Fruit fly (Drosophila melanogaster) whole organism, embryonic: ENCODE data around the gene CG34008.

Experiments used
- B-H2 ChIP-seq: fragments of 200-800 bp; sonication (Bioruptor generic); optimal IDR thresholded peaks from 2 replicates; lab custom pipeline; 2018; ENCODE audit warnings: missing biosample characterization, mild to moderate bottlenecking, missing genetic modification characterization
- BtbVII ChIP-seq: fragments of 200-800 bp; sonication (Bioruptor generic); optimal IDR thresholded peaks from 3 replicates; lab custom pipeline; 2017; ENCODE audit warnings: missing biosample characterization, mild to moderate bottlenecking, missing genetic modification characterization
- CG11085 ChIP-seq: fragments of 200-800 bp; sonication (Bioruptor generic); IDR thresholded peaks from 2 replicates; pipeline ENCODE4 v1.3.6; 2022; ENCODE audit warnings: missing biosample characterization, missing genetic modification characterization
- CG11560 ChIP-seq: fragments of 200-800 bp; sonication (Bioruptor generic); IDR thresholded peaks from 3 replicates; pipeline ENCODE4 v1.3.6; 2022; ENCODE audit warnings: missing biosample characterization, missing genetic modification characterization
- CG12219 ChIP-seq: fragments of 200-800 bp; sonication (Bioruptor generic); optimal IDR thresholded peaks from 3 replicates; lab custom pipeline; 2018; ENCODE audit warnings: missing biosample characterization, mild to moderate bottlenecking, missing genetic modification characterization
- CG1233 ChIP-seq: fragments of 200-800 bp; sonication (Bioruptor generic); optimal IDR thresholded peaks from 4 replicates; lab custom pipeline; 2018; ENCODE audit warnings: missing biosample characterization, mild to moderate bottlenecking, missing genetic modification characterization
- CG12942 ChIP-seq: fragments of 200-800 bp; sonication (Bioruptor generic); optimal IDR thresholded peaks from 3 replicates; lab custom pipeline; 2016; ENCODE audit warnings: missing biosample characterization, missing genetic modification characterization
- CG13424 ChIP-seq: fragments of 200-800 bp; sonication (Bioruptor generic); optimal IDR thresholded peaks from 2 replicates; lab custom pipeline; 2019; ENCODE audit warnings: missing biosample characterization, mild to moderate bottlenecking, missing genetic modification characterization, moderate library complexity
- CG1529 ChIP-seq: fragments of 200-800 bp; sonication (Bioruptor generic); optimal IDR thresholded peaks from 3 replicates; lab custom pipeline; 2018; ENCODE audit warnings: missing biosample characterization, missing genetic modification characterization
- CG15514 ChIP-seq: fragments of 200-800 bp; sonication (Bioruptor generic); optimal IDR thresholded peaks from 3 replicates; lab custom pipeline; 2017; ENCODE audit warnings: missing biosample characterization, missing genetic modification characterization, mild to moderate bottlenecking, moderate library complexity, missing genetic modification reagents
- CG17186 ChIP-seq: fragments of 200-800 bp; sonication (Bioruptor generic); optimal IDR thresholded peaks from 3 replicates; lab custom pipeline; 2017; ENCODE audit warnings: missing biosample characterization, missing genetic modification reagents, missing genetic modification characterization
- CG17612 ChIP-seq: fragments of 200-800 bp; sonication (Bioruptor generic); IDR thresholded peaks from 2 replicates; pipeline ENCODE4 v1.3.6; 2022; ENCODE audit warnings: missing biosample characterization, missing genetic modification characterization
- CG17829 ChIP-seq: fragments of 200-800 bp; optimal IDR thresholded peaks from 2 replicates; lab custom pipeline; 2019; ENCODE audit warnings: missing biosample characterization, mild to moderate bottlenecking, missing genetic modification characterization, moderate library complexity
- CG18262 ChIP-seq: fragments of 200-800 bp; optimal IDR thresholded peaks from 3 replicates; lab custom pipeline; 2019; ENCODE audit warnings: missing biosample characterization, mild to moderate bottlenecking, missing genetic modification characterization, moderate library complexity
- CG2129 ChIP-seq: fragments of 200-800 bp; sonication (Bioruptor generic); IDR thresholded peaks from 2 replicates; pipeline ENCODE4 v1.3.6; 2022; ENCODE audit warnings: missing biosample characterization, missing genetic modification characterization; ENCODE audit not compliant: partially characterized antibody
- CG2712 ChIP-seq: fragments of 200-800 bp; optimal IDR thresholded peaks from 3 replicates; lab custom pipeline; 2019; ENCODE audit warnings: missing biosample characterization, mild to moderate bottlenecking, missing genetic modification characterization, moderate library complexity
- CG31441 ChIP-seq: fragments of 200-800 bp; sonication (Bioruptor generic); IDR thresholded peaks from 2 replicates; pipeline ENCODE4 v1.3.6; 2022; ENCODE audit warnings: missing biosample characterization, missing genetic modification characterization
- CG4424 ChIP-seq: fragments of 200-800 bp; sonication (Bioruptor generic); optimal IDR thresholded peaks from 3 replicates; lab custom pipeline; 2016; ENCODE audit warnings: missing biosample characterization, missing genetic modification characterization
- CG6683 ChIP-seq: fragments of 200-800 bp; sonication (Bioruptor generic); optimal IDR thresholded peaks from 2 replicates; lab custom pipeline; 2017; ENCODE audit warnings: missing biosample characterization, mild to moderate bottlenecking, missing genetic modification characterization, missing genetic modification reagents
- CG8388 ChIP-seq: fragments of 200-800 bp; sonication (Bioruptor generic); optimal IDR thresholded peaks from 2 replicates; lab custom pipeline; 2019; ENCODE audit warnings: missing biosample characterization, mild to moderate bottlenecking, missing genetic modification characterization, moderate library complexity
- CG9437 ChIP-seq: fragments of 200-800 bp; sonication (Bioruptor generic); optimal IDR thresholded peaks from 2 replicates; lab custom pipeline; 2018; ENCODE audit warnings: missing biosample characterization, mild to moderate bottlenecking, missing genetic modification characterization
- CoRest ChIP-seq: fragments of 200-800 bp; sonication (Bioruptor generic); optimal IDR thresholded peaks from 3 replicates; lab custom pipeline; 2018; ENCODE audit warnings: missing biosample characterization, mild to moderate bottlenecking, missing genetic modification characterization, moderate library complexity
- Dref ChIP-seq: fragments of 200-800 bp; sonication (Bioruptor generic); IDR thresholded peaks from 2 replicates; pipeline ENCODE4 v1.3.6; 2022; ENCODE audit warnings: missing biosample characterization, missing genetic modification characterization
- Ets97D ChIP-seq: fragments of 200-800 bp; sonication (Bioruptor generic); optimal IDR thresholded peaks from 3 replicates; lab custom pipeline; 2016; ENCODE audit warnings: missing biosample characterization, missing genetic modification characterization
- H2.0 ChIP-seq: fragments of 200-800 bp; sonication (Bioruptor generic); IDR thresholded peaks from 2 replicates; pipeline ENCODE4 v1.3.6; 2022; ENCODE audit warnings: missing biosample characterization, missing genetic modification characterization
- Lim3 ChIP-seq: fragments of 200-800 bp; sonication (Bioruptor generic); IDR thresholded peaks from 2 replicates; pipeline ENCODE4 v1.3.6; 2022; ENCODE audit warnings: missing biosample characterization, missing genetic modification characterization
- MTF-1 ChIP-seq: fragments of 200-800 bp; sonication (Bioruptor generic); optimal IDR thresholded peaks from 2 replicates; lab custom pipeline; 2018; ENCODE audit warnings: missing biosample characterization, mild to moderate bottlenecking, missing genetic modification characterization, borderline replicate concordance
- Med ChIP-seq: fragments of 200-800 bp; sonication (Bioruptor generic); peaks from one replicate; lab custom pipeline; 2016; ENCODE audit warnings: missing biosample characterization, missing genetic modification characterization, mild to moderate bottlenecking, inconsistent platforms, moderate library complexity
- Meics ChIP-seq: fragments of 200-800 bp; sonication (Bioruptor generic); optimal IDR thresholded peaks from 2 replicates; lab custom pipeline; 2017; ENCODE audit warnings: missing biosample characterization, mild to moderate bottlenecking, missing genetic modification characterization
- Mes4 ChIP-seq: fragments of 200-800 bp; sonication (Bioruptor generic); optimal IDR thresholded peaks from 2 replicates; lab custom pipeline; 2016; ENCODE audit warnings: missing biosample characterization, missing genetic modification characterization
- Nf-YC ChIP-seq: fragments of 200-800 bp; optimal IDR thresholded peaks from 3 replicates; lab custom pipeline; 2019; ENCODE audit warnings: missing biosample characterization, mild to moderate bottlenecking, missing genetic modification characterization, moderate library complexity
- Ssrp ChIP-seq: fragments of 200-800 bp; sonication (Bioruptor generic); optimal IDR thresholded peaks from 2 replicates; lab custom pipeline; 2018; ENCODE audit warnings: missing biosample characterization, mild to moderate bottlenecking, missing genetic modification characterization, moderate library complexity
- Xrp1 ChIP-seq: fragments of 200-800 bp; sonication (Bioruptor generic); IDR thresholded peaks from 2 replicates; pipeline ENCODE4 v1.3.6; 2022; ENCODE audit warnings: missing biosample characterization, missing genetic modification characterization
- chif ChIP-seq, 2 experiments: fragments of 200-800 bp; sonication (Bioruptor generic); optimal IDR thresholded peaks; 3 replicates each; lab custom pipeline; 2016; ENCODE audit warnings: missing biosample characterization in 2 of 2, missing genetic modification characterization in 2 of 2
- crol ChIP-seq: fragments of 200-800 bp; sonication (Bioruptor generic); IDR thresholded peaks from 2 replicates; pipeline ENCODE4 v1.3.6; 2022; ENCODE audit warnings: missing biosample characterization, missing genetic modification characterization
- danr ChIP-seq: fragments of 200-800 bp; sonication (Bioruptor generic); IDR thresholded peaks from 2 replicates; pipeline ENCODE4 v1.3.6; 2022; ENCODE audit warnings: missing biosample characterization, missing genetic modification characterization
- dpn ChIP-seq, 2 experiments: fragments of 200-800 bp; sonication (Bioruptor generic); optimal IDR thresholded peaks; 3 replicates each; lab custom pipeline; 2016; ENCODE audit warnings: missing biosample characterization in 2 of 2, missing genetic modification characterization in 2 of 2
- dysf ChIP-seq: fragments of 200-800 bp; sonication (Bioruptor generic); IDR thresholded peaks from 3 replicates; pipeline ENCODE4 v1.3.6; 2022; ENCODE audit warnings: missing biosample characterization, missing genetic modification characterization
- gfzf ChIP-seq: fragments of 200-800 bp; sonication (Bioruptor generic); optimal IDR thresholded peaks from 2 replicates; lab custom pipeline; 2016; ENCODE audit warnings: missing biosample characterization, mild to moderate bottlenecking, missing genetic modification characterization, moderate library complexity
- gro ChIP-seq: fragments of 200-800 bp; sonication (Bioruptor generic); optimal IDR thresholded peaks from 2 replicates; lab custom pipeline; 2016; ENCODE audit warnings: missing biosample characterization, missing genetic modification characterization
- hkb ChIP-seq, 2 experiments: fragments of 200-800 bp in 1 of 2; fragments of >200 bp in 1 of 2; sonication (Bioruptor generic) in 1 of 2; IDR thresholded peaks in 1 of 2; optimal IDR thresholded peaks in 1 of 2; 2 replicates each; pipeline versions ENCODE4 v1.3.6 to Lab custom; 2017 to 2022; ENCODE audit warnings: missing biosample characterization in 1 of 2, missing genetic modification characterization in 1 of 2
- onecut ChIP-seq: fragments of 200-800 bp; sonication (Bioruptor generic); IDR thresholded peaks from 2 replicates; pipeline ENCODE4 v1.3.6; 2022; ENCODE audit warnings: missing biosample characterization, missing genetic modification characterization
- otp ChIP-seq: fragments of 200-800 bp; sonication (Bioruptor generic); IDR thresholded peaks from 3 replicates; pipeline ENCODE4, ENCODE4 v1.3.6; 2022; ENCODE audit warnings: missing biosample characterization, missing genetic modification characterization
- p53 ChIP-seq: fragments of 200-800 bp; sonication (Bioruptor generic); optimal IDR thresholded peaks from 2 replicates; lab custom pipeline; 2016; ENCODE audit warnings: missing biosample characterization, missing genetic modification characterization
- run ChIP-seq: fragments of 200-800 bp; sonication (Bioruptor generic); optimal IDR thresholded peaks from 3 replicates; lab custom pipeline; 2018; ENCODE audit warnings: missing biosample characterization, mild to moderate bottlenecking, missing genetic modification characterization
- salm ChIP-seq: fragments of 200-800 bp; sonication (Bioruptor generic); optimal IDR thresholded peaks from 2 replicates; lab custom pipeline; 2018; ENCODE audit warnings: missing biosample characterization, mild to moderate bottlenecking, missing genetic modification characterization
- sim ChIP-seq: fragments of 200-800 bp; sonication (Bioruptor generic); IDR thresholded peaks from 2 replicates; pipeline ENCODE4 v1.3.6; 2022; ENCODE audit warnings: missing biosample characterization, missing genetic modification characterization
- sima ChIP-seq: fragments of 200-800 bp; sonication (Bioruptor generic); optimal IDR thresholded peaks from 2 replicates; lab custom pipeline; 2016; ENCODE audit warnings: missing biosample characterization, missing genetic modification characterization
- stc ChIP-seq: fragments of 200-800 bp; sonication (Bioruptor generic); IDR thresholded peaks from 2 replicates; pipeline ENCODE4 v1.3.6; 2022; ENCODE audit warnings: missing biosample characterization, missing genetic modification characterization
- trh ChIP-seq: fragments of 200-800 bp; sonication (Bioruptor generic); optimal IDR thresholded peaks from 2 replicates; lab custom pipeline; 2016; ENCODE audit warnings: missing biosample characterization, missing genetic modification characterization
- tup ChIP-seq: fragments of 200-800 bp; sonication (Bioruptor generic); optimal IDR thresholded peaks from 2 replicates; lab custom pipeline; 2016; ENCODE audit warnings: missing biosample characterization, mild to moderate bottlenecking, missing genetic modification characterization, moderate library complexity
- z ChIP-seq: fragments of 200-800 bp; sonication (Bioruptor generic); IDR thresholded peaks from 3 replicates; pipeline ENCODE4 v1.3.6; 2022; ENCODE audit warnings: missing biosample characterization, missing genetic modification characterization

Gene CG34008

DNA sequence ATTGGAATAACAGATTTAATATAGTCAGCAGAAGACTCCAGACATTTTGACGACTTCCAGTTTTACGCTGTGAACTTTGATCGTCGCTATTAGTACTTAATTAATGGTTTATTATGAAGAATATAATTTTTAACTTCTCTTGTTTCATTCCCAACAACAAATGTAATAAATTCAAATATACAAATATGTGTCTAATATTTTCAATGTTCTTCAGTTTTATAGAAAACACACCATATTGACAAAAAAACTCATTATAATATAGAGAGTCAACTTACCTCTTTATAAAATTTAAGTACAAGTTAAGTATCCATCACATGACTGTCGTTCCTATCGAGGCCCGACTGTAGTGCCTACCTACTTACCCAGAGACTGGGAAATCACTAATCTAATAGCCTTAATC is 8.0 kb downstream of the CG34008 start (continued):
- TF ChIP-seq crol (GFP tag; lab: Robert Waterston, UW) = no peak
- no peak for TF ChIP-seq CG11085 (GFP tag; lab: Robert Waterston, UW)
- peak in 1 of 2 experiments; percentile 30 for TF ChIP-seq dpn (GFP tag; optimal IDR thresholded peaks at IDR 0.05; lab: Kevin White, UChicago)
- TF ChIP-seq CG13424 (tag; lab: Kevin White, UChicago) = peak; percentile 11
- TF ChIP-seq Ssrp (tag; lab: Kevin White, UChicago) = peak; percentile 37
- no peak for TF ChIP-seq CG1233 (GFP tag; lab: Kevin White, UChicago)
- no peak for TF ChIP-seq CG17612 (GFP tag; lab: Robert Waterston, UW)
- no peak for TF ChIP-seq CG17186
- TF ChIP-seq H2.0 (GFP tag; lab: Robert Waterston, UW) = no peak
- no peak for TF ChIP-seq Dref (GFP tag; lab: Robert Waterston, UW)
- TF ChIP-seq salm = no peak
- TF ChIP-seq sim = no peak
- TF ChIP-seq Ets97D = no peak
- no peak for TF ChIP-seq gro (GFP tag; lab: Kevin White, UChicago)
- TF ChIP-seq dysf (GFP tag; lab: Robert Waterston, UW) = no peak
- no peak for TF ChIP-seq BtbVII (GFP tag; lab: Kevin White, UChicago)
- TF ChIP-seq CG2712 (tag; lab: Kevin White, UChicago) = peak; percentile 6
- no peak for TF ChIP-seq danr (GFP tag; lab: Robert Waterston, UW)
- no peak for TF ChIP-seq Mes4 (GFP tag; lab: Kevin White, UChicago)
- no peak for TF ChIP-seq otp (GFP tag; lab: Robert Waterston, UW)
- TF ChIP-seq z (GFP tag; lab: Robert Waterston, UW) = no peak
- no peak for TF ChIP-seq onecut (GFP tag; lab: Robert Waterston, UW)
- TF ChIP-seq CG6683 (GFP tag; lab: Kevin White, UChicago) = no peak
- no peak for TF ChIP-seq CG11560 (tag; lab: Robert Waterston, UW)
- no peak for TF ChIP-seq CG4424 (GFP tag; lab: Kevin White, UChicago)
- peak; percentile 31; the same call in 1 of the 2 replicates for TF ChIP-seq Xrp1 (GFP tag; lab: Robert Waterston, UW)
- peak; percentile 5 for TF ChIP-seq CG17829
- no peak for TF ChIP-seq gfzf (GFP tag; lab: Kevin White, UChicago)
- no peak for TF ChIP-seq MTF-1 (GFP tag; lab: Kevin White, UChicago)
- TF ChIP-seq CG8388 (GFP tag; lab: Kevin White, UChicago) = no peak
- peak; percentile 12 for TF ChIP-seq CG9437 (GFP tag; lab: Kevin White, UChicago)
- no peak for TF ChIP-seq B-H2 (GFP tag; lab: Kevin White, UChicago)
- peak; percentile 30 for TF ChIP-seq CG18262 (tag; lab: Kevin White, UChicago)
- peak; percentile 11 for TF ChIP-seq Meics (GFP tag; lab: Kevin White, UChicago)
- no peak for TF ChIP-seq CG2129
- no peak for TF ChIP-seq stc (GFP tag; lab: Robert Waterston, UW)
- no peak for TF ChIP-seq sima (GFP tag; lab: Kevin White, UChicago)
- no peak for TF ChIP-seq trh (GFP tag; lab: Kevin White, UChicago)
- TF ChIP-seq CG12942 = no peak
- no peak for TF ChIP-seq Nf-YC (tag; lab: Kevin White, UChicago)
- no peak for TF ChIP-seq tup (GFP tag; lab: Kevin White, UChicago)
- no peak for TF ChIP-seq hkb (optimal IDR thresholded peaks at IDR 0.05; lab: Kevin White, UChicago)
- TF ChIP-seq hkb (GFP tag; IDR thresholded peaks at IDR 0.05; lab: Robert Waterston, UW) = no peak
- peak; percentile 42 for TF ChIP-seq Med (GFP tag; lab: Kevin White, UChicago)
- no peak for TF ChIP-seq CG12219
- TF ChIP-seq CG1529 (GFP tag; lab: Kevin White, UChicago) = no peak
- no peak for TF ChIP-seq CG15514 (GFP tag; lab: Kevin White, UChicago)
- peak in 1 of 2 experiments; percentile 10 for TF ChIP-seq chif (GFP tag; optimal IDR thresholded peaks at IDR 0.05; lab: Kevin White, UChicago)
- no peak for TF ChIP-seq p53 (GFP tag; lab: Kevin White, UChicago)
- no peak for TF ChIP-seq run
- no peak for TF ChIP-seq CG31441 (GFP tag; lab: Robert Waterston, UW)
- no peak for TF ChIP-seq Lim3 (GFP tag; lab: Robert Waterston, UW)
- peak; percentile 59 for TF ChIP-seq CoRest (tag; lab: Kevin White, UChicago)
